Worm (Caenorhabditis elegans): ENCODE measurements around the gene T24F1.4.

DNA sequence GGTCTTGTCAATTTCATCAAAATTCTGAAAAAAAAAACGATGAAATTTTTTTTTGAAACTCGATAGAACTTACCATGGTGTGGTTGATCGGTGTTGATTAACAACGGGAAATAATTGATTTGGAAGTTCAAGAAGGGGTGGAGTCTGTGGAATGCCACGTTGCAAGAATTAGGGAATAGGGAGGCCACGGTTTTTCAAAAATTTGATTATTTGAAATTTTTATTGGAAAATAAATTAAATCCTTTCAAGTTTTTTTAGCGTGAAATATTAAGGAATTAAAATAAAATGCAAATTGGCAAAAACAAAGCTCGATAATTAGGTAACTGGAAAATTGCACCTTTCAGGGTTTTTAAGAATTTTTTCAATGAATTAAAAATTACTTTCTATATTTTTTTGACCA, 25.4 kb upstream of the T24F1.4 start, which contains the start of gene rmd-3:
- TF ChIP-seq ets-7 (tag; optimal IDR thresholded peaks at IDR 0.05) (no peak), ama-1 (optimal IDR thresholded peaks at IDR 0.05) (no peak), tbx-37 (GFP tag; conservative IDR thresholded peaks at IDR 0.05) (no peak), scrt-1 (GFP tag; IDR thresholded peaks at IDR 0.05) (no peak), aly-1 (tag; optimal IDR thresholded peaks at IDR 0.05) (no peak), sea-1 (GFP tag; conservative IDR thresholded peaks at IDR 0.05) (no peak), flt-1 (GFP tag; IDR thresholded peaks at IDR 0.05) (no peak), pes-1 (GFP tag; IDR thresholded peaks at IDR 0.05) (no peak), ceh-13 (GFP tag; optimal IDR thresholded peaks at IDR 0.05) (no peak), hmbx-1 (tag; optimal IDR thresholded peaks at IDR 0.05) (no peak), tra-4 (tag; optimal IDR thresholded peaks at IDR 0.05) (no peak), B0310.2 (tag; optimal IDR thresholded peaks at IDR 0.05) (no peak)
